Worm (Caenorhabditis elegans) whole organism, young adult: ENCODE results near the gene C05C10.7.

Experiments
- B0019.2 ChIP-seq: fragments of 200-800 bp; sonication (Bioruptor generic); conservative IDR thresholded peaks from 2 replicates; pipeline ENCODE4 v1.3.6; 2022; ENCODE audit warnings: missing genetic modification reagents, missing genetic modification characterization, missing compliant biosample characterization
- F33H1.4 ChIP-seq: fragments of 200-800 bp; sonication (Bioruptor generic); IDR thresholded peaks from 2 replicates; pipeline ENCODE4 v1.3.6; 2022; ENCODE audit warnings: missing genetic modification reagents, missing genetic modification characterization, missing compliant biosample characterization
- ZK185.1 ChIP-seq: sonication (generic microtip); optimal IDR thresholded peaks from 2 replicates; lab custom pipeline; 2016; ENCODE audit warnings: mild to moderate bottlenecking, missing genetic modification characterization, missing compliant biosample characterization; ENCODE audit not compliant: poor library complexity, severe bottlenecking
- dpl-1 ChIP-seq: fragments of 150-350 bp; optimal IDR thresholded peaks from 2 replicates; lab custom pipeline; 2014; ENCODE audit warnings: missing biosample characterization, missing genetic modification reagents, missing genetic modification characterization
- lin-54 ChIP-seq: fragments of 200-800 bp; sonication (Bioruptor generic); optimal IDR thresholded peaks from 2 replicates; lab custom pipeline; 2018; ENCODE audit warnings: mild to moderate bottlenecking, missing genetic modification characterization, missing compliant biosample characterization
- nfya-1 ChIP-seq: sonication (generic microtip); optimal IDR thresholded peaks from 2 replicates; lab custom pipeline; 2017; ENCODE audit warnings: antibody characterized with exemption, missing compliant biosample characterization, missing genetic modification characterization, borderline replicate concordance; ENCODE audit not compliant: insufficient read depth
- pha-4 ChIP-seq: fragments of 150-350 bp; sonication (generic microtip); optimal IDR thresholded peaks from 2 replicates; lab custom pipeline; 2014; ENCODE audit warnings: missing biosample characterization, missing genetic modification reagents, missing genetic modification characterization
- rpc-1 ChIP-seq, 2 experiments: fragments of 150-350 bp in 1 of 2; sonication (generic microtip) in 1 of 2; optimal IDR thresholded peaks; 2 replicates each; lab custom pipeline; 2014 to 2018; ENCODE audit warnings: missing biosample characterization in 1 of 2, missing genetic modification characterization in 1 of 2, missing genetic modification reagents in 1 of 2, missing genotype in 1 of 2
- tbp1 ChIP-seq: fragments of 200-800 bp; sonication (Bioruptor generic); optimal IDR thresholded peaks from 2 replicates; lab custom pipeline; 2018; ENCODE audit warnings: mild to moderate bottlenecking, missing genetic modification characterization, missing compliant biosample characterization
- unc-130 ChIP-seq: sonication (generic microtip); optimal IDR thresholded peaks from 2 replicates; lab custom pipeline; 2016; ENCODE audit warnings: missing genetic modification reagents, missing genetic modification characterization, missing compliant biosample characterization
- unc-62 ChIP-seq: fragments of 150-350 bp; optimal IDR thresholded peaks from 2 replicates; lab custom pipeline; 2014; ENCODE audit warnings: missing biosample characterization, missing genetic modification reagents, missing genetic modification characterization

DNA sequence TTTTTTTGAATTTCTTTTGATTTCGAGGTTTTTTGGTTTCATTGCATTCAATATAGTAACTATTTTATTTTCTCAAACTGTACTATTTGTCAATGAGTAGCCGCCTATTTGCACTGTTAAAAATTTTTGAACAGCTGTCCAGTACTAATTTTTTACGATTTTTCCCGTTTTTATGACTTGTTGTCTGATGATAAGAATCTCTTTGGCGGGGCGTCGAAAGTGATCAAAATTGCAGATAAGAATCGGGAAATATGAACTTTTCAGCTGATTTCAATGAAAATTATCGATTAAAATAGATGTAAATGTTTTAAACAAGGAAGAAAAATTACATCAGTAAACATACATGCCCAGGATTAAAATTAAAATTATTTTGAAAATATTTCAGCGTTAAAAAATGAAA, 35.4 kb upstream of the C05C10.7 start:
- TF ChIP-seq lin-54 (GFP tag; lab: Kevin White, UChicago) (no peak), rpc-1 (optimal IDR thresholded peaks at IDR 0.05; lab: Kevin White, UChicago) (no peak), rpc-1 (tag; optimal IDR thresholded peaks at IDR 0.05; lab: Kevin White, UChicago) (no peak), dpl-1 (GFP tag; lab: Kevin White, UChicago) (no peak), ZK185.1 (tag; lab: Kevin White, UChicago) (no peak), tbp1 (GFP tag; lab: Kevin White, UChicago) (no peak), F33H1.4 (GFP tag; lab: Robert Waterston, UW) (no peak), B0019.2 (GFP tag; lab: Robert Waterston, UW) (no peak), pha-4 (tag; lab: Kevin White, UChicago) (no peak), nfya-1 (tag; lab: Kevin White, UChicago) (no peak), unc-130 (no peak), unc-62 (GFP tag; lab: Kevin White, UChicago) (no peak)
